ENCODE assay signal across 1 fruit fly cellular context in genomic region chrX:8061392-8062179, dm6.
TF ChIP-seq lines count a peak whose summit lies in the region.

TSS of gene mys (plus strand) at chrX:8061645.

TF ChIP-seq in whole organism, embryonic, 481 proteins besides CTCF, POLR2A, EP300 and RAD21 (continued from another document and continues in another):
- peak; percentile 86 for TF ChIP-seq CG13894 (tag; optimal IDR thresholded peaks at IDR 0.05; lab: Kevin White, UChicago)
- peak; percentile 63 for TF ChIP-seq sisA (GFP tag; IDR thresholded peaks at IDR 0.05; lab: Robert Waterston, UW)
- peak; percentile 100 for TF ChIP-seq pzg (GFP tag; optimal IDR thresholded peaks at IDR 0.05; lab: Kevin White, UChicago)
- no peak for TF ChIP-seq sens-2 (GFP tag; IDR thresholded peaks at IDR 0.05; lab: Robert Waterston, UW)
- peak; percentile 87 for TF ChIP-seq CG2120 (GFP tag; optimal IDR thresholded peaks at IDR 0.05; lab: Kevin White, UChicago)
- TF ChIP-seq danr (GFP tag; IDR thresholded peaks at IDR 0.05; lab: Robert Waterston, UW), result no peak
- TF ChIP-seq Atf6 (GFP tag; IDR thresholded peaks at IDR 0.05; lab: Robert Waterston, UW), result peak; percentile 33; the same call in 1 of the 2 replicates
- no peak for TF ChIP-seq CG43689 (GFP tag; IDR thresholded peaks at IDR 0.05; lab: Robert Waterston, UW)
- no peak for TF ChIP-seq CG31441 (GFP tag; IDR thresholded peaks at IDR 0.05; lab: Robert Waterston, UW)
- no peak for TF ChIP-seq CG13775 (GFP tag; optimal IDR thresholded peaks at IDR 0.05; lab: Kevin White, UChicago)
- peak; percentile 72 for TF ChIP-seq CG31365 (tag; optimal IDR thresholded peaks at IDR 0.05; lab: Kevin White, UChicago)
- TF ChIP-seq Sox100B (GFP tag; optimal IDR thresholded peaks at IDR 0.05; lab: Kevin White, UChicago), result no peak
- peak; percentile 83 for TF ChIP-seq her (GFP tag; optimal IDR thresholded peaks at IDR 0.05; lab: Kevin White, UChicago)
- TF ChIP-seq Dll (GFP tag; IDR thresholded peaks at IDR 0.05; lab: Robert Waterston, UW; ENCODE audit: partially characterized antibody), result peak; percentile 92
- no peak for TF ChIP-seq dmrt99B (tag; optimal IDR thresholded peaks at IDR 0.05; lab: Kevin White, UChicago)
- TF ChIP-seq CG14710 (tag; optimal IDR thresholded peaks at IDR 0.05; lab: Kevin White, UChicago), result peak; percentile 85
- TF ChIP-seq ranshi (GFP tag; IDR thresholded peaks at IDR 0.05; lab: Robert Waterston, UW), result peak; percentile 58
- peak; percentile 2 for TF ChIP-seq CG13123 (GFP tag; optimal IDR thresholded peaks at IDR 0.05; lab: Kevin White, UChicago)
- peak; percentile 68 for TF ChIP-seq pho (GFP tag; optimal IDR thresholded peaks at IDR 0.05; lab: Kevin White, UChicago)
- no peak for TF ChIP-seq cwo (GFP tag; optimal IDR thresholded peaks at IDR 0.05; lab: Kevin White, UChicago)
- TF ChIP-seq H15 (GFP tag; IDR thresholded peaks at IDR 0.05; lab: Robert Waterston, UW), result no peak
- TF ChIP-seq fru (optimal IDR thresholded peaks at IDR 0.05; lab: Kevin White, UChicago), result no peak
- peak; percentile 97 for TF ChIP-seq Opbp (GFP tag; IDR thresholded peaks at IDR 0.05; lab: Robert Waterston, UW; ENCODE audit: partially characterized antibody)
- TF ChIP-seq CG1529 (GFP tag; optimal IDR thresholded peaks at IDR 0.05; lab: Kevin White, UChicago), result no peak
- TF ChIP-seq CG14014 (GFP tag; IDR thresholded peaks at IDR 0.05; lab: Robert Waterston, UW), result peak; percentile 62; the same call in 1 of the 2 replicates
- TF ChIP-seq CG4404 (GFP tag; IDR thresholded peaks at IDR 0.05; lab: Robert Waterston, UW), result peak; percentile 52
- peak; percentile 71 for TF ChIP-seq CG9876 (GFP tag; optimal IDR thresholded peaks at IDR 0.05; lab: Kevin White, UChicago)
- peak; percentile 77 for TF ChIP-seq sug (tag; optimal IDR thresholded peaks at IDR 0.05; lab: Kevin White, UChicago)
- TF ChIP-seq wdn (GFP tag; IDR thresholded peaks at IDR 0.05; lab: Robert Waterston, UW), result peak; percentile 61
- peak; percentile 63 for TF ChIP-seq nom (GFP tag; optimal IDR thresholded peaks at IDR 0.05; lab: Kevin White, UChicago)
- peak; percentile 90 for TF ChIP-seq pita (GFP tag; optimal IDR thresholded peaks at IDR 0.05; lab: Kevin White, UChicago)
- no peak for TF ChIP-seq TFAM (GFP tag; optimal IDR thresholded peaks at IDR 0.05; lab: Kevin White, UChicago)
- no peak for TF ChIP-seq pros (GFP tag; optimal IDR thresholded peaks at IDR 0.05; lab: Kevin White, UChicago)
- TF ChIP-seq nerfin-2 (GFP tag; IDR thresholded peaks at IDR 0.05; lab: Robert Waterston, UW; ENCODE audit: partially characterized antibody), result peak; percentile 93
- TF ChIP-seq Ravus (GFP tag; IDR thresholded peaks at IDR 0.05; lab: Robert Waterston, UW), result no peak
- peak; percentile 26 for TF ChIP-seq psq (GFP tag; optimal IDR thresholded peaks at IDR 0.05; lab: Kevin White, UChicago)
- peak; percentile 18 for TF ChIP-seq CG5245 (GFP tag; optimal IDR thresholded peaks at IDR 0.05; lab: Kevin White, UChicago)
- TF ChIP-seq E2f2 (GFP tag; IDR thresholded peaks at IDR 0.05; lab: Robert Waterston, UW), result peak; percentile 59
- TF ChIP-seq tap (tag; optimal IDR thresholded peaks at IDR 0.05; lab: Kevin White, UChicago), result no peak
- TF ChIP-seq CG17328 (GFP tag; IDR thresholded peaks at IDR 0.05; lab: Robert Waterston, UW), result 0 out of 2 replicates have a peak, but pooled peaks have one; percentile 41
- no peak for TF ChIP-seq ro (GFP tag; IDR thresholded peaks at IDR 0.05; lab: Robert Waterston, UW)
- TF ChIP-seq CG3407 (GFP tag; optimal IDR thresholded peaks at IDR 0.05; lab: Kevin White, UChicago), result peak; percentile 33
- TF ChIP-seq Lpt (GFP tag; optimal IDR thresholded peaks at IDR 0.05; lab: Kevin White, UChicago), result no peak
- TF ChIP-seq gcm (GFP tag; optimal IDR thresholded peaks at IDR 0.05; lab: Kevin White, UChicago), result peak; percentile 4
- peak; percentile 84 for TF ChIP-seq jumu (GFP tag; optimal IDR thresholded peaks at IDR 0.05; lab: Kevin White, UChicago)
- peak; percentile 13 for TF ChIP-seq wek (GFP tag; optimal IDR thresholded peaks at IDR 0.05; lab: Kevin White, UChicago)
- peak; percentile 70 for TF ChIP-seq fu2 (GFP tag; optimal IDR thresholded peaks at IDR 0.05; lab: Kevin White, UChicago)
- no peak for TF ChIP-seq wor (GFP tag; IDR thresholded peaks at IDR 0.05; lab: Robert Waterston, UW)
- peak; percentile 35 for TF ChIP-seq CG16815 (GFP tag; optimal IDR thresholded peaks at IDR 0.05; lab: Kevin White, UChicago)
- peak; percentile 7 for TF ChIP-seq CG7556 (GFP tag; optimal IDR thresholded peaks at IDR 0.05; lab: Kevin White, UChicago)
- peak; percentile 83 for TF ChIP-seq caup (GFP tag; optimal IDR thresholded peaks at IDR 0.05; lab: Kevin White, UChicago; ENCODE audit: severe bottlenecking)
- TF ChIP-seq vfl (GFP tag; optimal IDR thresholded peaks at IDR 0.05; lab: Kevin White, UChicago), result peak; percentile 18
- peak; percentile 13 for TF ChIP-seq az2 (GFP tag; optimal IDR thresholded peaks at IDR 0.05; lab: Kevin White, UChicago)
- peak; percentile 70; the same call in 2 of the 4 replicates for TF ChIP-seq chinmo (GFP tag; IDR thresholded peaks at IDR 0.05; lab: Robert Waterston, UW; ENCODE audit: partially characterized antibody)
- TF ChIP-seq CG15479 (GFP tag; optimal IDR thresholded peaks at IDR 0.05; lab: Kevin White, UChicago), result no peak
- TF ChIP-seq Ets65A (GFP tag; lab: Kevin White, UChicago), result peak; percentile 98
- TF ChIP-seq dpn (GFP tag; optimal IDR thresholded peaks at IDR 0.05; lab: Kevin White, UChicago), result peak; percentile 75 to 87
- TF ChIP-seq CG18764 (GFP tag; optimal IDR thresholded peaks at IDR 0.05; lab: Kevin White, UChicago), result peak; percentile 57
- TF ChIP-seq hkb (optimal IDR thresholded peaks at IDR 0.05; lab: Kevin White, UChicago), result peak; percentile 76
- TF ChIP-seq hkb (GFP tag; IDR thresholded peaks at IDR 0.05; lab: Robert Waterston, UW), result no peak; the same call in 1 of the 2 replicates
- no peak; the same call in 1 of the 2 replicates for TF ChIP-seq bowl (GFP tag; IDR thresholded peaks at IDR 0.05; lab: Robert Waterston, UW)
- TF ChIP-seq stc (GFP tag; IDR thresholded peaks at IDR 0.05; lab: Robert Waterston, UW), result peak; percentile 45; the same call in 1 of the 2 replicates
- TF ChIP-seq CG12391 (tag; optimal IDR thresholded peaks at IDR 0.05; lab: Kevin White, UChicago), result peak; percentile 66
- peak; percentile 97 for TF ChIP-seq CG15514 (GFP tag; optimal IDR thresholded peaks at IDR 0.05; lab: Kevin White, UChicago)
- TF ChIP-seq chn (GFP tag; optimal IDR thresholded peaks at IDR 0.05; lab: Kevin White, UChicago), result peak; percentile 71
- TF ChIP-seq p53 (GFP tag; optimal IDR thresholded peaks at IDR 0.05; lab: Kevin White, UChicago), result peak; percentile 79
- peak; percentile 50 for TF ChIP-seq CG11504 (tag; optimal IDR thresholded peaks at IDR 0.05; lab: Kevin White, UChicago)
- no peak for TF ChIP-seq Fer2 (tag; optimal IDR thresholded peaks at IDR 0.05; lab: Kevin White, UChicago)
- peak; percentile 84 for TF ChIP-seq zfh2 (GFP tag; optimal IDR thresholded peaks at IDR 0.05; lab: Kevin White, UChicago)
- peak; percentile 21 for TF ChIP-seq fd3F (GFP tag; optimal IDR thresholded peaks at IDR 0.05; lab: Kevin White, UChicago)
- no peak for TF ChIP-seq zf30C (GFP tag; optimal IDR thresholded peaks at IDR 0.05; lab: Kevin White, UChicago)
- TF ChIP-seq CG2678 (tag; optimal IDR thresholded peaks at IDR 0.05; lab: Kevin White, UChicago), result peak; percentile 30
- TF ChIP-seq oc (tag; optimal IDR thresholded peaks at IDR 0.05; lab: Kevin White, UChicago), result peak; percentile 40
- TF ChIP-seq CG10462 (GFP tag; optimal IDR thresholded peaks at IDR 0.05; lab: Kevin White, UChicago), result peak; percentile 1
- TF ChIP-seq Elba2 (GFP tag; optimal IDR thresholded peaks at IDR 0.05; lab: Kevin White, UChicago), result peak; percentile 96
- peak; percentile 74 for TF ChIP-seq Xbp1 (GFP tag; optimal IDR thresholded peaks at IDR 0.05; lab: Kevin White, UChicago)
- TF ChIP-seq CG8359 (GFP tag; optimal IDR thresholded peaks at IDR 0.05; lab: Kevin White, UChicago; ENCODE audit: borderline replicate concordance), result no peak
- TF ChIP-seq CG7963 (GFP tag; IDR thresholded peaks at IDR 0.05; lab: Robert Waterston, UW; ENCODE audit: partially characterized antibody), result peak; percentile 88
- peak; percentile 48 for TF ChIP-seq CG13296 (GFP tag; optimal IDR thresholded peaks at IDR 0.05; lab: Kevin White, UChicago)
- peak; percentile 42 for TF ChIP-seq CG1233 (GFP tag; optimal IDR thresholded peaks at IDR 0.05; lab: Kevin White, UChicago)
- peak; percentile 89 for TF ChIP-seq mld (GFP tag; IDR thresholded peaks at IDR 0.05; lab: Robert Waterston, UW; ENCODE audit: partially characterized antibody)
- TF ChIP-seq en (GFP tag; optimal IDR thresholded peaks at IDR 0.05; lab: Kevin White, UChicago), result no peak
- TF ChIP-seq sima (GFP tag; optimal IDR thresholded peaks at IDR 0.05; lab: Kevin White, UChicago), result no peak
- TF ChIP-seq zen (tag; optimal IDR thresholded peaks at IDR 0.05; lab: Kevin White, UChicago), result peak; percentile 61
- TF ChIP-seq CG17361 (GFP tag; IDR thresholded peaks at IDR 0.05; lab: Robert Waterston, UW), result peak; percentile 30; the same call in 1 of the 3 replicates
- TF ChIP-seq CG12659 (GFP tag; optimal IDR thresholded peaks at IDR 0.05; lab: Kevin White, UChicago), result peak; percentile 92
- TF ChIP-seq CG4854 (GFP tag; optimal IDR thresholded peaks at IDR 0.05; lab: Kevin White, UChicago), result peak; percentile 55
- TF ChIP-seq CG5953 (GFP tag; IDR thresholded peaks at IDR 0.05; lab: Robert Waterston, UW), result no peak
- TF ChIP-seq CG15011 (GFP tag; optimal IDR thresholded peaks at IDR 0.05; lab: Kevin White, UChicago), result no peak
- peak; percentile 94 for TF ChIP-seq stwl (tag; optimal IDR thresholded peaks at IDR 0.05; lab: Kevin White, UChicago)
- peak; percentile 85 for TF ChIP-seq CG14860 (GFP tag; IDR thresholded peaks at IDR 0.05; lab: Robert Waterston, UW; ENCODE audit: partially characterized antibody)
- TF ChIP-seq yki (optimal IDR thresholded peaks at IDR 0.05; lab: Kevin White, UChicago), result no peak
- TF ChIP-seq Vsx1 (GFP tag; optimal IDR thresholded peaks at IDR 0.05; lab: Kevin White, UChicago), result no peak
- TF ChIP-seq CG10959 (GFP tag; IDR thresholded peaks at IDR 0.05; lab: Robert Waterston, UW), result peak; percentile 23; the same call in 1 of the 2 replicates
- TF ChIP-seq MBD-R2 (GFP tag; IDR thresholded peaks at IDR 0.05; lab: Robert Waterston, UW), result peak; percentile 59
- TF ChIP-seq CG4328 (GFP tag; optimal IDR thresholded peaks at IDR 0.05; lab: Kevin White, UChicago), result no peak
- peak; percentile 70 for TF ChIP-seq emc (GFP tag; optimal IDR thresholded peaks at IDR 0.05; lab: Kevin White, UChicago)
- TF ChIP-seq Lim3 (GFP tag; IDR thresholded peaks at IDR 0.05; lab: Robert Waterston, UW), result no peak
- TF ChIP-seq hbn (GFP tag; IDR thresholded peaks at IDR 0.05; lab: Robert Waterston, UW; ENCODE audit: partially characterized antibody), result peak; percentile 94
- peak; percentile 87 for TF ChIP-seq slbo (GFP tag; IDR thresholded peaks at IDR 0.05; lab: Robert Waterston, UW)
- peak; percentile 74 for TF ChIP-seq CG32532 (GFP tag; IDR thresholded peaks at IDR 0.05; lab: Robert Waterston, UW)
- TF ChIP-seq CG1603 (tag; optimal IDR thresholded peaks at IDR 0.05; lab: Kevin White, UChicago), result peak; percentile 95
- TF ChIP-seq jing (GFP tag; optimal IDR thresholded peaks at IDR 0.05; lab: Kevin White, UChicago), result no peak
- TF ChIP-seq Fer1 (GFP tag; optimal IDR thresholded peaks at IDR 0.05; lab: Kevin White, UChicago), result peak; percentile 73
- no peak for TF ChIP-seq CG7271 (tag; optimal IDR thresholded peaks at IDR 0.05; lab: Kevin White, UChicago)
- TF ChIP-seq CG6654 (GFP tag; optimal IDR thresholded peaks at IDR 0.05; lab: Kevin White, UChicago), result no peak
- peak; percentile 15 for TF ChIP-seq Nf-YB (GFP tag; optimal IDR thresholded peaks at IDR 0.05; lab: Kevin White, UChicago)
- TF ChIP-seq usp (GFP tag; optimal IDR thresholded peaks at IDR 0.05; lab: Kevin White, UChicago), result no peak
- peak; percentile 44 for TF ChIP-seq Nf-YC (tag; optimal IDR thresholded peaks at IDR 0.05; lab: Kevin White, UChicago)
- no peak for TF ChIP-seq Poxn (GFP tag; IDR thresholded peaks at IDR 0.05; lab: Robert Waterston, UW)
- peak; percentile 43 for TF ChIP-seq CG12236 (GFP tag; optimal IDR thresholded peaks at IDR 0.05; lab: Kevin White, UChicago)
- peak; percentile 71 for TF ChIP-seq eyg (GFP tag; optimal IDR thresholded peaks at IDR 0.05; lab: Kevin White, UChicago)
- TF ChIP-seq CG9932 (GFP tag; IDR thresholded peaks at IDR 0.05; lab: Robert Waterston, UW), result peak; percentile 91
- TF ChIP-seq CG7372 (GFP tag; IDR thresholded peaks at IDR 0.05; lab: Robert Waterston, UW), result peak; percentile 42; the same call in 1 of the 2 replicates
- peak; percentile 64 for TF ChIP-seq repo (GFP tag; optimal IDR thresholded peaks at IDR 0.05; lab: Kevin White, UChicago)
- TF ChIP-seq Chrac-16 (GFP tag; optimal IDR thresholded peaks at IDR 0.05; lab: Kevin White, UChicago), result peak; percentile 51
- TF ChIP-seq run (tag; optimal IDR thresholded peaks at IDR 0.05; lab: Kevin White, UChicago), result no peak
- peak; percentile 55 for TF ChIP-seq CG17802 (tag; optimal IDR thresholded peaks at IDR 0.05; lab: Kevin White, UChicago)
- peak; percentile 95 for TF ChIP-seq gfzf (GFP tag; optimal IDR thresholded peaks at IDR 0.05; lab: Kevin White, UChicago)
- peak; percentile 87; the same call in 2 of the 3 replicates for TF ChIP-seq CG11456 (GFP tag; IDR thresholded peaks at IDR 0.05; lab: Robert Waterston, UW)
- TF ChIP-seq B-H2 (GFP tag; optimal IDR thresholded peaks at IDR 0.05; lab: Kevin White, UChicago), result peak; percentile 67
- TF ChIP-seq Hmr (GFP tag; optimal IDR thresholded peaks at IDR 0.05; lab: Kevin White, UChicago), result peak; percentile 90
- peak; percentile 44 for TF ChIP-seq trh (GFP tag; optimal IDR thresholded peaks at IDR 0.05; lab: Kevin White, UChicago)
- no peak for TF ChIP-seq ATbp (GFP tag; optimal IDR thresholded peaks at IDR 0.05; lab: Kevin White, UChicago)
- TF ChIP-seq CG18262 (tag; optimal IDR thresholded peaks at IDR 0.05; lab: Kevin White, UChicago), result no peak
- TF ChIP-seq CG17912 (GFP tag; optimal IDR thresholded peaks at IDR 0.05; lab: Kevin White, UChicago), result peak; percentile 58
- TF ChIP-seq C15 (GFP tag; IDR thresholded peaks at IDR 0.05; lab: Robert Waterston, UW), result no peak
- TF ChIP-seq CG11085 (GFP tag; IDR thresholded peaks at IDR 0.05; lab: Robert Waterston, UW), result peak; percentile 51; the same call in 1 of the 2 replicates
- peak; percentile 24 for TF ChIP-seq YL-1 (GFP tag; optimal IDR thresholded peaks at IDR 0.05; lab: Kevin White, UChicago)
- peak; percentile 65 for TF ChIP-seq CG8290 (GFP tag; optimal IDR thresholded peaks at IDR 0.05; lab: Kevin White, UChicago)
- TF ChIP-seq CG8290 (tag; optimal IDR thresholded peaks at IDR 0.05; lab: Kevin White, UChicago), result peak in 1 of 2 experiments; percentile 96
